Worm (Caenorhabditis elegans): ENCODE data around the gene C28G1.2.

The C28G1.2 gene

DNA sequence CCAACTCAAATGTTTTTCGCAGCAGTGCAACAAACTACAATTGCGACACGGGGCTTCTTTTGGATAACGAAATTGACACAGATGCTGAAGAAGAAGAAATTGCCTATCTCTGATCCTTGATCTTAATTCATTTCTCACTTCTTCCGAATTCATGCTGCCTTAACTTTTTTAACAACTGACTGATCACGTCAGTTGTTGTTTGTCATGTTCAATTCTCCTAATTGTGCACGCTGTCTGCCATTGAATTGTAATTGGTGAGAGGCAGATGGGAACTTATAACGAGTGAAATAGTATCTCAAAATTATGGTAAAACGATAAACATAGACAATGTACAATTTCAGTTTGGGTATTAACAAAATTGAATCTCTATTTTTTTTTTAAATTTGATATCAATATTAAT is 49.1 kb upstream of the C28G1.2 start:
- TF ChIP-seq egl-27 (tag; optimal IDR thresholded peaks at IDR 0.05) = no peak
- peak; percentile 50 for TF ChIP-seq nhr-129 (tag; optimal IDR thresholded peaks at IDR 0.05)
- no peak for TF ChIP-seq fos-1 (tag; optimal IDR thresholded peaks at IDR 0.05)
- peak; percentile 37 for TF ChIP-seq F13H6.1 (tag; optimal IDR thresholded peaks at IDR 0.05)
- peak in 1 of 2 experiments; percentile 19 for TF ChIP-seq lsy-2 (tag; optimal IDR thresholded peaks at IDR 0.05)
- peak; percentile 57 for TF ChIP-seq sma-9 (GFP tag; optimal IDR thresholded peaks at IDR 0.05)
- TF ChIP-seq sma-9 (tag; optimal IDR thresholded peaks at IDR 0.05) = no peak
- TF ChIP-seq skn-1 (tag; optimal IDR thresholded peaks at IDR 0.05) = no peak
- no peak for TF ChIP-seq sma-3 (GFP tag; optimal IDR thresholded peaks at IDR 0.05)
- no peak for TF ChIP-seq dmd-4 (tag; optimal IDR thresholded peaks at IDR 0.05)

DNA sequence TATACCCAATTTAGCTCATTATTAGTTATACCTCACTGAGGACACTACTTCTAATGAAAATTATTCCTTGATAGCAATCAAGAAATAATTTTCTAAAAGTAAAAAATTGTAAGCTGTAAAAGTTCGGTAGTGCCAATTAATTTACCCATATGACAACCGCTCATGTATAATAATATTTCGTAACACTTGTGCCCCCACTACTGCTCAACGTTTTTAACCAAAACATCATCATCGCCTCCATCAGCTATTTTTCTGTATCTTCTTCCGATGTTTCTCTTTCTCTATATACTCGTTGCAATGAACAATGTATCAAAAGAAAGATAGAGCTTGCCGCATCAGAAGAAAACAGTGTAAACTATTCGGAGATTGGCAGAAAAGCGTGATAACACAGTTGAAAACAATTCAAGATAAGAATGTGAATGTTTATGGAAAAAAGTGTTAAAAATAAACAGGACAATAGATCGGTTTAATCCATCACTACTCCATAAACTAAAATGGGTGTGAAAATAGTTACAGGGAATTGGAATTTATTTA is 48.1 kb upstream of the C28G1.2 start:
- TF ChIP-seq sma-3 (GFP tag; optimal IDR thresholded peaks at IDR 0.05) (no peak), sma-9 (GFP tag; optimal IDR thresholded peaks at IDR 0.05) (peak; percentile 28), sma-9 (tag; optimal IDR thresholded peaks at IDR 0.05) (no peak), blmp-1 (tag; optimal IDR thresholded peaks at IDR 0.05; ENCODE audit: insufficient read depth) (no peak), F13H6.1 (tag; optimal IDR thresholded peaks at IDR 0.05) (peak; percentile 25), unc-39 (tag; optimal IDR thresholded peaks at IDR 0.05) (no peak), lin-39 (tag; optimal IDR thresholded peaks at IDR 0.05) (no peak), nhr-129 (tag; optimal IDR thresholded peaks at IDR 0.05) (peak; percentile 39)

DNA sequence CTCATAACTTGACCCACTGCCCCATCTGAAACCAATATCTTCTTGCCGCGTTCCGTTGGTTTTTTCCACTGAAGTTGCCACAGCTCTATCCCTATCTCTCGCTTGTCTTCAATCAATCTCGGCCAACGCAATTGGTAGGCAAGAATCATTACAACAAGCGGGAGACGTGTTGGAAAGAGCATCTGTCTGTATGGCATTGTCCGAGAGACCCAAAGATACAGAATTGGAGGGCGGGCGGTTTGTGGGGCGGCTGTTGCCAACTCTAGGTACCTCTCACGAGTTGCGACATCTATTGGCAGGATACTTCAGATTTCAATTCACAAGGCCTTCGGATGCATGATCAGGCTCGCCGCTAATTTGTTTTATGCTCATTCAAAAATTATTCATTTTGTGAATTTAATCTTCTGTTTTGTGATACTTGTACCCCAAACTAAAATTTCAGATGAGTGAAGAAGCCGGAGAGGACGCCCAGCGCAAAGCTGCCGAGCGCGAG is 46.8 kb upstream of the C28G1.2 start, which contains the start of gene unc-27:
Gene unc-27, plus strand, starts transcription at position 443 of the 493 bp plus-strand sequence.
- TF ChIP-seq ztf-4 (tag; optimal IDR thresholded peaks at IDR 0.05) = no peak
- TF ChIP-seq crh-2 (tag; optimal IDR thresholded peaks at IDR 0.05) = no peak
- no peak for TF ChIP-seq mdl-1 (tag; optimal IDR thresholded peaks at IDR 0.05)
- TF ChIP-seq ama-1 (optimal IDR thresholded peaks at IDR 0.05) = no peak
- peak; percentile 59 for TF ChIP-seq F13H6.1 (tag; optimal IDR thresholded peaks at IDR 0.05)
- TF ChIP-seq gmeb-1 (tag; optimal IDR thresholded peaks at IDR 0.05) = no peak
- TF ChIP-seq ztf-1 (GFP tag; conservative IDR thresholded peaks at IDR 0.05) = no peak
- TF ChIP-seq unc-39 (tag; optimal IDR thresholded peaks at IDR 0.05) = no peak
- no peak for TF ChIP-seq nhr-10 (tag; optimal IDR thresholded peaks at IDR 0.05)
- peak; percentile 44 for TF ChIP-seq nhr-129 (tag; optimal IDR thresholded peaks at IDR 0.05)
- no peak for TF ChIP-seq elt-3 (tag; optimal IDR thresholded peaks at IDR 0.05)

DNA sequence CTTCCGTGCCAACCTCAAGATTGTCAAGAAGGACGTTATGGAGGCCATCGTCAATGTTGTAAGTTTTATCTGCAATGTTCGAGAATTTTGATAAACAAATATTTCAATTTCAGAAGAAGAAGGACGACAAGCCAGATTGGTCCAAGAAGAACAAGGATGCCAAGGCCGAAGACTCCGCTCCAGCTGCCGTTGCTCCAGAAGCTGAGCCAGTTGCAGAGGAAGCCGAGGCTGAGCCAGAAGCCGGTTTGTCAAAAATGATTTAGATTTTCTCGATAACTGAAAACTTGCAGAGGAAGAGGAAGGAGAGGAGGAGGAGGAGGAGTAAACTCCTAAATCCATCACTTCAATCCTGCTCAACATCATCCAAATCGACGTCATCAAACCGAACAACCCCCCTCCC is 45.7 kb upstream of the C28G1.2 start:
- no peak for TF ChIP-seq sem-4 (tag; optimal IDR thresholded peaks at IDR 0.05)
- no peak for TF ChIP-seq unc-55 (GFP tag; optimal IDR thresholded peaks at IDR 0.05)
- no peak for TF ChIP-seq gmeb-1 (tag; optimal IDR thresholded peaks at IDR 0.05)
- TF ChIP-seq mbf-1 (tag; optimal IDR thresholded peaks at IDR 0.05) = no peak
- TF ChIP-seq nhr-11 (tag; optimal IDR thresholded peaks at IDR 0.05) = no peak
- TF ChIP-seq dmd-4 (tag; optimal IDR thresholded peaks at IDR 0.05) = no peak
- TF ChIP-seq unc-39 (tag; optimal IDR thresholded peaks at IDR 0.05) = no peak
- TF ChIP-seq egl-27 (tag; optimal IDR thresholded peaks at IDR 0.05) = no peak
- TF ChIP-seq mdl-1 (tag; optimal IDR thresholded peaks at IDR 0.05) = no peak
- TF ChIP-seq ama-1 (optimal IDR thresholded peaks at IDR 0.05) = no peak
- TF ChIP-seq nhr-6 (tag; optimal IDR thresholded peaks at IDR 0.05) = no peak
- no peak for TF ChIP-seq R02D3.7 (tag; optimal IDR thresholded peaks at IDR 0.05)
- no peak for TF ChIP-seq crh-2 (tag; optimal IDR thresholded peaks at IDR 0.05)
- no peak for TF ChIP-seq peb-1 (tag; optimal IDR thresholded peaks at IDR 0.05)
- TF ChIP-seq ztf-11 (tag; optimal IDR thresholded peaks at IDR 0.05) = no peak
- no peak for TF ChIP-seq nhr-237 (tag; optimal IDR thresholded peaks at IDR 0.05)

DNA sequence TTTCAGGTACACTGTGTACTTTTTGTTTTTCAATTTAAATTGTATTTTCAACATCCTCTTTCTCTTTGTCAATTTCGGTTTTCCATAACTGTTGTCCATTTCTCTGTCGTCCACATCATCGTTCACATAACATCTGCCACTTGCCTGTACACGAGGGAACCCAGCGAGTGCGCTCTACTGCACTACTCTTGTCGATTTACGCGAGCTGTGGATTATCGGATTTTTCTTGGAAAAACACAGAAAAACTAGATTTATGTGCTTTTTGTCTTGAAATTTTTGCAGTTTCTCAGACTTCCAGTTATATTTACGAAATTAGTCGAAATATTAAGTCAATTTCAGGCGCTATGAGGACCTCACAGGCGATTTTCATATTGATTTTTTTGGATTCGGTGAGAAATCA is 44.0 kb upstream of the C28G1.2 start, which contains the start of gene chup-1:
Gene chup-1, plus strand, starts transcription at position 340 of the 400 bp plus-strand sequence.
- TF ChIP-seq R02D3.7 (tag; optimal IDR thresholded peaks at IDR 0.05) (peak; percentile 61), lin-39 (tag; optimal IDR thresholded peaks at IDR 0.05) (no peak), lsy-2 (tag; optimal IDR thresholded peaks at IDR 0.05) (peak in 1 of 2 experiments; percentile 49), sma-3 (GFP tag; optimal IDR thresholded peaks at IDR 0.05) (peak; percentile 25), ceh-82 (tag; optimal IDR thresholded peaks at IDR 0.05) (no peak), nhr-21 (tag; optimal IDR thresholded peaks at IDR 0.05) (peak; percentile 26), nhr-129 (tag; optimal IDR thresholded peaks at IDR 0.05) (peak; percentile 57), C34F6.9 (tag; optimal IDR thresholded peaks at IDR 0.05) (peak; percentile 24), fos-1 (tag; optimal IDR thresholded peaks at IDR 0.05) (peak; percentile 30), unc-55 (GFP tag; optimal IDR thresholded peaks at IDR 0.05) (peak; percentile 46)
